Worm (Caenorhabditis elegans): ENCODE results near the gene C10G8.8.

- no peak for TF ChIP-seq dpl-1 (GFP tag; optimal IDR thresholded peaks at IDR 0.05)
- no peak for TF ChIP-seq nfya-1 (tag; optimal IDR thresholded peaks at IDR 0.05; ENCODE audit: borderline replicate concordance, insufficient read depth)
- no peak for TF ChIP-seq somi-1 (GFP tag; optimal IDR thresholded peaks at IDR 0.05)
- TF ChIP-seq pbrm-1 (GFP tag; IDR thresholded peaks at IDR 0.05) = no peak
- TF ChIP-seq Y95B8A.8 (GFP tag; IDR thresholded peaks at IDR 0.05) = no peak
- TF ChIP-seq ceh-40 (GFP tag; IDR thresholded peaks at IDR 0.05) = no peak
- no peak for TF ChIP-seq madf-8 (GFP tag; conservative IDR thresholded peaks at IDR 0.05)
- TF ChIP-seq ccch-3 (GFP tag; optimal IDR thresholded peaks at IDR 0.05) = no peak
- no peak for TF ChIP-seq F55B11.4 (tag; optimal IDR thresholded peaks at IDR 0.05; ENCODE audit: borderline replicate concordance, insufficient read depth)
- no peak for TF ChIP-seq lin-35 (GFP tag; optimal IDR thresholded peaks at IDR 0.05)
- TF ChIP-seq unc-62 (GFP tag; optimal IDR thresholded peaks at IDR 0.05) = no peak
- no peak for TF ChIP-seq F49E8.2 (tag; optimal IDR thresholded peaks at IDR 0.05; ENCODE audit: insufficient read depth)
- TF ChIP-seq zfh-2 (GFP tag; conservative IDR thresholded peaks at IDR 0.05) = no peak
- no peak for TF ChIP-seq mes-4 (tag; optimal IDR thresholded peaks at IDR 0.05)
Measured at ce11 chrV:5372118-5372517, 43.9 kb upstream of the C10G8.8 start, which contains the start of gene C35A11.3.

All from whole organism, young adult.